Worm (Caenorhabditis elegans) whole organism, L4/young adult: Measurements from ENCODE around the gene T21C9.13.

Experiments
- W03F9.2 ChIP-seq: fragments of 150-350 bp; optimal IDR thresholded peaks from 2 replicates; lab custom pipeline; 2014; ENCODE audit warnings: missing biosample characterization, missing genetic modification characterization
- dao-5 ChIP-seq: sonication (generic microtip); optimal IDR thresholded peaks from 2 replicates; lab custom pipeline; 2016; ENCODE audit warnings: missing genotype, missing genetic modification characterization, moderate library complexity, missing compliant biosample characterization
- him-1 ChIP-seq: sonication (generic microtip); optimal IDR thresholded peaks from 2 replicates; lab custom pipeline; 2016; ENCODE audit warnings: missing genotype, missing genetic modification reagents, missing genetic modification characterization, missing compliant biosample characterization

ce11 chrV:10648146-10648545, 51.1 kb downstream of the T21C9.13 start, which contains the start of gene aqp-6:
- no peak for TF ChIP-seq him-1 (tag; lab: Kevin White, UChicago)
- TF ChIP-seq W03F9.2 (tag; lab: Kevin White, UChicago): no peak
- TF ChIP-seq dao-5 (tag; lab: Kevin White, UChicago): no peak
